Fruit fly (Drosophila melanogaster) whole organism, embryonic: ENCODE results near the gene CG4009.

Source experiments
- CG10431 ChIP-seq: fragments of 200-800 bp; sonication (Bioruptor generic); optimal IDR thresholded peaks from 3 replicates; lab custom pipeline; 2018; ENCODE audit warnings: missing biosample characterization, mild to moderate bottlenecking, missing genetic modification characterization
- CG11456 ChIP-seq: fragments of 200-800 bp; sonication (Bioruptor generic); IDR thresholded peaks from 3 replicates; pipeline ENCODE4 v1.3.6; 2022; ENCODE audit warnings: missing biosample characterization, missing genetic modification characterization
- CG12071 ChIP-seq: fragments of 200-800 bp; sonication (Bioruptor generic); optimal IDR thresholded peaks from 3 replicates; lab custom pipeline; 2018; ENCODE audit warnings: missing biosample characterization, mild to moderate bottlenecking, missing genetic modification characterization
- CG12155 ChIP-seq: fragments of 200-800 bp; sonication (Bioruptor generic); optimal IDR thresholded peaks from 3 replicates; lab custom pipeline; 2016; ENCODE audit warnings: missing biosample characterization, missing genetic modification characterization
- CG12659 ChIP-seq: fragments of 200-800 bp; sonication (Bioruptor generic); optimal IDR thresholded peaks from 3 replicates; lab custom pipeline; 2017; ENCODE audit warnings: mild to moderate bottlenecking, missing biosample characterization, missing genetic modification reagents, missing genetic modification characterization
- CG12769 ChIP-seq: fragments of 200-800 bp; sonication (Bioruptor generic); optimal IDR thresholded peaks from 2 replicates; lab custom pipeline; 2019; ENCODE audit warnings: missing biosample characterization, mild to moderate bottlenecking, missing genetic modification characterization, moderate library complexity
- CG13296 ChIP-seq: fragments of 200-800 bp; sonication (Bioruptor generic); optimal IDR thresholded peaks from 3 replicates; lab custom pipeline; 2018; ENCODE audit warnings: missing biosample characterization, mild to moderate bottlenecking, missing genetic modification characterization
- CG13424 ChIP-seq: fragments of 200-800 bp; sonication (Bioruptor generic); optimal IDR thresholded peaks from 2 replicates; lab custom pipeline; 2019; ENCODE audit warnings: missing biosample characterization, mild to moderate bottlenecking, missing genetic modification characterization, moderate library complexity
- CG17568 ChIP-seq: fragments of 200-800 bp; sonication (Bioruptor generic); optimal IDR thresholded peaks from 2 replicates; lab custom pipeline; 2018; ENCODE audit warnings: missing biosample characterization, mild to moderate bottlenecking, missing genetic modification characterization, moderate library complexity
- CG17912 ChIP-seq: fragments of 200-800 bp; sonication (Bioruptor generic); optimal IDR thresholded peaks from 2 replicates; lab custom pipeline; 2018; ENCODE audit warnings: missing biosample characterization, mild to moderate bottlenecking, missing genetic modification characterization
- CG18619 ChIP-seq: fragments of 200-800 bp; sonication (Bioruptor generic); optimal IDR thresholded peaks from 3 replicates; lab custom pipeline; 2017; ENCODE audit warnings: missing biosample characterization, mild to moderate bottlenecking, missing genetic modification characterization
- CG30403 ChIP-seq: fragments of 200-800 bp; sonication (Bioruptor generic); optimal IDR thresholded peaks from 3 replicates; lab custom pipeline; 2016; ENCODE audit warnings: missing biosample characterization, missing genetic modification characterization
- CG3281 ChIP-seq: fragments of 200-800 bp; sonication (Bioruptor generic); optimal IDR thresholded peaks from 3 replicates; lab custom pipeline; 2017; ENCODE audit warnings: missing biosample characterization, mild to moderate bottlenecking, missing genetic modification characterization
- CG4328 ChIP-seq: fragments of 200-800 bp; sonication (Bioruptor generic); optimal IDR thresholded peaks from 3 replicates; lab custom pipeline; 2017; ENCODE audit warnings: missing biosample characterization, missing genetic modification reagents, missing genetic modification characterization
- CG43689 ChIP-seq: fragments of 200-800 bp; sonication (Bioruptor generic); IDR thresholded peaks from 2 replicates; pipeline ENCODE4 v1.3.6; 2022; ENCODE audit warnings: missing biosample characterization, missing genetic modification characterization
- CG4424 ChIP-seq: fragments of 200-800 bp; sonication (Bioruptor generic); optimal IDR thresholded peaks from 3 replicates; lab custom pipeline; 2016; ENCODE audit warnings: missing biosample characterization, missing genetic modification characterization
- CG6854 ChIP-seq: fragments of 200-800 bp; sonication (Bioruptor generic); optimal IDR thresholded peaks from 3 replicates; lab custom pipeline; 2017; ENCODE audit warnings: missing biosample characterization, mild to moderate bottlenecking, missing genetic modification characterization
- CG7745 ChIP-seq: fragments of 200-800 bp; sonication (Bioruptor generic); optimal IDR thresholded peaks from 2 replicates; lab custom pipeline; 2018; ENCODE audit warnings: missing biosample characterization, mild to moderate bottlenecking, missing genetic modification characterization, moderate library complexity
- CG8290 ChIP-seq, 3 experiments: fragments of 200-800 bp; sonication (Bioruptor generic); optimal IDR thresholded peaks; 2 replicates each; lab custom pipeline; 2016 to 2019; ENCODE audit warnings: missing biosample characterization in 3 of 3, missing genetic modification characterization in 3 of 3, mild to moderate bottlenecking in 2 of 3, moderate library complexity in 1 of 3
- CG9437 ChIP-seq: fragments of 200-800 bp; sonication (Bioruptor generic); optimal IDR thresholded peaks from 2 replicates; lab custom pipeline; 2018; ENCODE audit warnings: missing biosample characterization, mild to moderate bottlenecking, missing genetic modification characterization
- Drgx ChIP-seq: fragments of 200-800 bp; sonication (Bioruptor generic); IDR thresholded peaks from 2 replicates; pipeline ENCODE4 v1.3.6; 2022; ENCODE audit warnings: missing biosample characterization, missing genetic modification characterization
- Eip74EF ChIP-seq, 2 experiments: fragments of 200-800 bp in 1 of 2; fragments of >200 bp in 1 of 2; sonication (Bioruptor generic) in 1 of 2; optimal IDR thresholded peaks; 2 replicates each; lab custom pipeline; 2017 to 2019; ENCODE audit warnings: missing biosample characterization in 2 of 2, missing genetic modification characterization in 2 of 2, mild to moderate bottlenecking in 1 of 2, moderate library complexity in 1 of 2
- Gsc ChIP-seq: fragments of 200-800 bp; sonication (Bioruptor generic); IDR thresholded peaks from 2 replicates; pipeline ENCODE4 v1.3.6; 2022; ENCODE audit warnings: missing biosample characterization, missing genetic modification characterization
- MTF-1 ChIP-seq: fragments of 200-800 bp; sonication (Bioruptor generic); optimal IDR thresholded peaks from 2 replicates; lab custom pipeline; 2018; ENCODE audit warnings: missing biosample characterization, mild to moderate bottlenecking, missing genetic modification characterization, borderline replicate concordance
- Med ChIP-seq: fragments of 200-800 bp; sonication (Bioruptor generic); peaks from one replicate; lab custom pipeline; 2016; ENCODE audit warnings: missing biosample characterization, missing genetic modification characterization, mild to moderate bottlenecking, inconsistent platforms, moderate library complexity
- Mes4 ChIP-seq: fragments of 200-800 bp; sonication (Bioruptor generic); optimal IDR thresholded peaks from 2 replicates; lab custom pipeline; 2016; ENCODE audit warnings: missing biosample characterization, missing genetic modification characterization
- Nf-YA ChIP-seq: fragments of 200-800 bp; sonication (Bioruptor generic); IDR thresholded peaks from 2 replicates; pipeline ENCODE4 v1.3.6; 2022; ENCODE audit warnings: missing biosample characterization, missing genetic modification characterization
- NfI ChIP-seq: fragments of 200-800 bp; sonication (Bioruptor generic); optimal IDR thresholded peaks from 3 replicates; lab custom pipeline; 2018; ENCODE audit warnings: missing biosample characterization, mild to moderate bottlenecking, missing genetic modification characterization, moderate library complexity
- Oaz ChIP-seq: fragments of 200-800 bp; sonication (Bioruptor generic); IDR thresholded peaks from 2 replicates; pipeline ENCODE4 v1.3.6; 2022; ENCODE audit warnings: missing biosample characterization, missing genetic modification characterization
- Ptx1 ChIP-seq: fragments of 200-800 bp; sonication (Bioruptor generic); IDR thresholded peaks from 2 replicates; pipeline ENCODE4 v1.3.6; 2022; ENCODE audit warnings: missing biosample characterization, missing genetic modification characterization
- Scr ChIP-seq: fragments of 200-800 bp; sonication (Bioruptor generic); IDR thresholded peaks from 2 replicates; pipeline ENCODE4 v1.3.6; 2022; ENCODE audit warnings: missing biosample characterization, missing genetic modification characterization; ENCODE audit not compliant: partially characterized antibody
- Side ChIP-seq: fragments of 200-800 bp; sonication (Bioruptor generic); optimal IDR thresholded peaks from 2 replicates; lab custom pipeline; 2016; ENCODE audit warnings: missing biosample characterization, missing genetic modification characterization
- ash1 ChIP-seq: fragments of 200-800 bp; sonication (Bioruptor generic); optimal IDR thresholded peaks from 2 replicates; lab custom pipeline; 2018; ENCODE audit warnings: missing biosample characterization, mild to moderate bottlenecking, missing genetic modification characterization
- cg ChIP-seq: fragments of 200-800 bp; sonication (Bioruptor generic); optimal IDR thresholded peaks from 3 replicates; lab custom pipeline; 2019; ENCODE audit warnings: missing biosample characterization, mild to moderate bottlenecking, missing genetic modification characterization, moderate library complexity
- chinmo ChIP-seq: fragments of 200-800 bp; sonication (Bioruptor generic); IDR thresholded peaks from 4 replicates; pipeline ENCODE4 v1.3.6; 2022; ENCODE audit warnings: missing biosample characterization, missing genetic modification characterization; ENCODE audit not compliant: partially characterized antibody
- crol ChIP-seq: fragments of 200-800 bp; sonication (Bioruptor generic); IDR thresholded peaks from 2 replicates; pipeline ENCODE4 v1.3.6; 2022; ENCODE audit warnings: missing biosample characterization, missing genetic modification characterization
- da ChIP-seq: fragments of 200-800 bp; sonication (Bioruptor generic); optimal IDR thresholded peaks from 2 replicates; lab custom pipeline; 2016; ENCODE audit warnings: missing biosample characterization, missing genetic modification characterization
- dati ChIP-seq: fragments of 200-800 bp; sonication (Bioruptor generic); IDR thresholded peaks from 2 replicates; pipeline ENCODE4 v1.3.6; 2022; ENCODE audit warnings: missing biosample characterization, missing genetic modification characterization
- dimm ChIP-seq: fragments of 200-800 bp; sonication (Bioruptor generic); IDR thresholded peaks from 2 replicates; pipeline ENCODE4 v1.3.6; 2022; ENCODE audit warnings: missing biosample characterization, missing genetic modification characterization
- grau ChIP-seq: fragments of 200-800 bp; optimal IDR thresholded peaks from 3 replicates; lab custom pipeline; 2019; ENCODE audit warnings: missing biosample characterization, mild to moderate bottlenecking, missing genetic modification characterization, moderate library complexity
- gt ChIP-seq: fragments of 200-800 bp; sonication (Bioruptor generic); IDR thresholded peaks from 2 replicates; pipeline ENCODE4 v1.3.6; 2022; ENCODE audit warnings: missing biosample characterization, missing genetic modification characterization
- her ChIP-seq: fragments of 200-800 bp; sonication (Bioruptor generic); optimal IDR thresholded peaks from 2 replicates; lab custom pipeline; 2016; ENCODE audit warnings: missing biosample characterization, missing genetic modification characterization
- onecut ChIP-seq: fragments of 200-800 bp; sonication (Bioruptor generic); IDR thresholded peaks from 2 replicates; pipeline ENCODE4 v1.3.6; 2022; ENCODE audit warnings: missing biosample characterization, missing genetic modification characterization
- ro ChIP-seq: fragments of 200-800 bp; sonication (Bioruptor generic); IDR thresholded peaks from 2 replicates; pipeline ENCODE4 v1.3.6; 2022; ENCODE audit warnings: missing biosample characterization, missing genetic modification characterization
- scrt ChIP-seq: fragments of 200-800 bp; sonication (Bioruptor generic); optimal IDR thresholded peaks from 2 replicates; lab custom pipeline; 2018; ENCODE audit warnings: missing biosample characterization, mild to moderate bottlenecking, missing genetic modification characterization, moderate library complexity
- sd ChIP-seq: fragments of 200-800 bp; sonication (Bioruptor generic); optimal IDR thresholded peaks from 3 replicates; lab custom pipeline; 2018; ENCODE audit warnings: missing biosample characterization, mild to moderate bottlenecking, missing genetic modification characterization, moderate library complexity
- shn ChIP-seq: fragments of 200-800 bp; sonication (Bioruptor generic); optimal IDR thresholded peaks from 3 replicates; lab custom pipeline; 2016; ENCODE audit warnings: missing biosample characterization, missing genetic modification characterization
- sna ChIP-seq: fragments of 200-800 bp; sonication (Bioruptor generic); IDR thresholded peaks from 2 replicates; pipeline ENCODE4 v1.3.6; 2022; ENCODE audit warnings: missing biosample characterization, missing genetic modification characterization; ENCODE audit not compliant: partially characterized antibody
- sr ChIP-seq: fragments of 200-800 bp; sonication (Bioruptor generic); IDR thresholded peaks from 3 replicates; pipeline ENCODE4 v1.3.6; 2022; ENCODE audit warnings: missing biosample characterization, missing genetic modification characterization
- twi ChIP-seq: fragments of 200-800 bp; optimal IDR thresholded peaks from 2 replicates; lab custom pipeline; 2019; ENCODE audit warnings: missing biosample characterization, mild to moderate bottlenecking, missing genetic modification characterization, moderate library complexity
- wdn ChIP-seq: fragments of 200-800 bp; sonication (Bioruptor generic); IDR thresholded peaks from 2 replicates; pipeline ENCODE4 v1.3.6; 2022; ENCODE audit warnings: missing biosample characterization, missing genetic modification characterization

CG4009 gene

DNA sequence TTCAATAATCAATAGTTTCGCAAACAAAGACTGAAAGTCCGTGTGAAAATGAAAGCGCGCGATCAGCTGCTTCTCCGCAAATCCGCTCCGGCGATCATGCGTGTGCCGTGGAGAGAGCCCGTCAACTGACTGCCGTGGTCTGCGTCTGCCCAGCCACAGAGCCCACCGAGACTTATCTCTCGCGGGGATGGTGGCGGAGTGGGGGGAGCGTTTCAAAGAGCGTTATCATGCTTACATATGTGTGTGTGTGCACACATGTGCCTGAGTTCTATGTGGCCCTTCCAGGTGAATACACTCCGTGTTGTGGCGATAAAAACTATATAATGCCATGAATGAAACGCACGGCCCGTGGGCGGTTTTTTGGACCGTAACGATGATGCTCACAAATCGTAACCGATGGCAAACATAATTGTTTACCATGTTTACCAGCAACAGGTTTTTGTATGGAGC, 42.1 kb upstream of the CG4009 start (continued):
- no peak for TF ChIP-seq CG13424 (tag; lab: Kevin White, UChicago)
- peak; percentile 82 for TF ChIP-seq MTF-1 (GFP tag; lab: Kevin White, UChicago)
- no peak for TF ChIP-seq her
- TF ChIP-seq ash1 (GFP tag; lab: Kevin White, UChicago) = no peak
- TF ChIP-seq CG30403 (GFP tag; lab: Kevin White, UChicago) = no peak
- TF ChIP-seq CG12769 (tag; lab: Kevin White, UChicago) = peak; percentile 60
- no peak for TF ChIP-seq CG43689
- peak; percentile 93 for TF ChIP-seq chinmo (GFP tag; lab: Robert Waterston, UW)
- TF ChIP-seq CG17912 (GFP tag; lab: Kevin White, UChicago) = peak; percentile 34
- TF ChIP-seq CG12659 = no peak
- TF ChIP-seq wdn (GFP tag; lab: Robert Waterston, UW) = no peak
- TF ChIP-seq cg (GFP tag; lab: Kevin White, UChicago) = peak; percentile 84
- TF ChIP-seq Ptx1 = no peak
- TF ChIP-seq Side (GFP tag; lab: Kevin White, UChicago) = no peak
- no peak for TF ChIP-seq Oaz (GFP tag; lab: Robert Waterston, UW)
- no peak for TF ChIP-seq sd (tag; lab: Kevin White, UChicago)
- no peak for TF ChIP-seq CG10431
- no peak for TF ChIP-seq CG7745 (tag; lab: Kevin White, UChicago)
- peak; percentile 17 for TF ChIP-seq CG3281 (GFP tag; lab: Kevin White, UChicago)
- TF ChIP-seq Med (GFP tag; lab: Kevin White, UChicago) = peak; percentile 88
- no peak for TF ChIP-seq CG4328 (GFP tag; lab: Kevin White, UChicago)
- no peak for TF ChIP-seq CG12155 (GFP tag; lab: Kevin White, UChicago)
- no peak for TF ChIP-seq Gsc (GFP tag; lab: Robert Waterston, UW)
- 0 out of 3 replicates have a peak, but pooled peaks have one; percentile 49 for TF ChIP-seq CG11456 (GFP tag; lab: Robert Waterston, UW)
- TF ChIP-seq CG18619 (GFP tag; lab: Kevin White, UChicago) = no peak
- TF ChIP-seq CG12071 = no peak
- TF ChIP-seq Scr (GFP tag; lab: Robert Waterston, UW) = peak; percentile 24; the same call in 1 of the 2 replicates
- TF ChIP-seq CG17568 (GFP tag; lab: Kevin White, UChicago) = no peak
- no peak for TF ChIP-seq gt (GFP tag; lab: Robert Waterston, UW)
- TF ChIP-seq onecut (GFP tag; lab: Robert Waterston, UW) = no peak
- no peak for TF ChIP-seq Eip74EF (GFP tag; optimal IDR thresholded peaks at IDR 0.05; lab: Kevin White, UChicago)
- no peak for TF ChIP-seq grau (tag; lab: Kevin White, UChicago)
- no peak for TF ChIP-seq sna (GFP tag; lab: Robert Waterston, UW)
- peak; percentile 95 for TF ChIP-seq crol (GFP tag; lab: Robert Waterston, UW)
- no peak for TF ChIP-seq CG9437 (GFP tag; lab: Kevin White, UChicago)
- TF ChIP-seq shn (GFP tag; lab: Kevin White, UChicago) = no peak
- no peak for TF ChIP-seq CG4424 (GFP tag; lab: Kevin White, UChicago)
- no peak for TF ChIP-seq dimm (GFP tag; lab: Robert Waterston, UW)
- TF ChIP-seq Nf-YA = no peak
- no peak for TF ChIP-seq dati (GFP tag; lab: Robert Waterston, UW)
- no peak for TF ChIP-seq CG6854
- TF ChIP-seq Drgx (GFP tag; lab: Robert Waterston, UW) = no peak
- TF ChIP-seq twi (tag; lab: Kevin White, UChicago) = peak; percentile 84
- TF ChIP-seq CG8290 (GFP tag; optimal IDR thresholded peaks at IDR 0.05; lab: Kevin White, UChicago) = no peak
- TF ChIP-seq CG8290 (tag; optimal IDR thresholded peaks at IDR 0.05; lab: Kevin White, UChicago) = peak in 1 of 2 experiments; percentile 37
- TF ChIP-seq ro = no peak
- TF ChIP-seq scrt (GFP tag; lab: Kevin White, UChicago) = peak; percentile 23
- TF ChIP-seq CG13296 (GFP tag; lab: Kevin White, UChicago) = no peak
- TF ChIP-seq sr = peak; percentile 42; the same call in 1 of the 3 replicates
- TF ChIP-seq da = no peak
- TF ChIP-seq NfI (GFP tag; lab: Kevin White, UChicago) = no peak
- TF ChIP-seq Mes4 = no peak
